Worm (Caenorhabditis elegans): ENCODE measurements around the gene dot-1.2.

Gene dot-1.2

DNA sequence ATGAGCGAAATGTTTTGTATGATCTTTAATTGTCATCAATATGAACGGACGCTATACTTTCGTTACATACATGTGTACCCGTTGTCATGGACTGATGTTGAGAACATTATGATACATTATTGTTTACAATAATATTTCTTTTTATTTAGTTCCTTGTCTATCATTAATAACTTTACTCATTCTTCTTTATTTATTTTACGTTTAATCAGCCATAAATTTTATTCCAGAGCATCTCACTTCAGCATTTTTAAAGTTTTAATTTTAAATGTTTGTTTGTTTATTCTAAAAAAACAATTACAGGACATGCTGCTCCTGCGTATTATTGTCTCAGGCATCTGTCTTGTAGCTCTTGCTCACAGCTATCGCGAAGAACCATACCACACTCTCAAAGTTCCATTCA lies 25.8 kb downstream of the dot-1.2 start, which contains the start of gene F54F7.2:
TSS of gene F54F7.2 (plus strand) at position 301 of the 400 bp plus-strand sequence.
- TF ChIP-seq let-607 (tag; optimal IDR thresholded peaks at IDR 0.05) (no peak), F49E8.2 (tag; optimal IDR thresholded peaks at IDR 0.05; ENCODE audit: insufficient read depth) (no peak)

DNA sequence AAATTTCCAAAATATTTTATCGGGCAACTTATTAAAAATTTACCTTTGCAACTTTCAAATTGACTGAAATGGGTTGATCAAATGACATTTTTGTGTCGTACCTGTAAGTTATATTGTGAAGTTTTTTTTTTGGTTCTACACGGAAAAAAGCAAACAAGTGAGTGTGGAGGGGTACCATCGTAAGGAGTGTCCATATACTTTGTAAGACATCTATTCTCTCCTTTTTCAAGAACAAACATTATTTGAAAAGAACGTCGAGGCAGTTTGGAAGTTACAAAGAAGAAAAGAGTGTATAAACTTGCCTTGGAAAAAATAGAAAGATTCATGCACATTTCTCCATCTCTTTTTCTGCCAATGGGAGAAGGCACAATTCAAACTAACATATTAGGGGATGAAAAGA lies 31.8 kb downstream of the dot-1.2 start, which contains the start of gene taf-7.1:
TSS of gene taf-7.1 (minus strand) at position 101 of the 400 bp plus-strand sequence.
- TF ChIP-seq him-1 (tag; optimal IDR thresholded peaks at IDR 0.05) = no peak
- TF ChIP-seq ama-1 (optimal IDR thresholded peaks at IDR 0.05) = no peak
- TF ChIP-seq ama-1 (GFP tag; optimal IDR thresholded peaks at IDR 0.05) = no peak
- TF ChIP-seq athp-1 (tag; optimal IDR thresholded peaks at IDR 0.05) = no peak
- TF ChIP-seq hmg-1.2 (GFP tag; IDR thresholded peaks at IDR 0.05) = no peak
- no peak for TF ChIP-seq die-1 (tag; optimal IDR thresholded peaks at IDR 0.05)
- no peak for TF ChIP-seq egl-18 (GFP tag; IDR thresholded peaks at IDR 0.05)
- no peak for TF ChIP-seq unc-62 (GFP tag; optimal IDR thresholded peaks at IDR 0.05)
- TF ChIP-seq aptf-2 (GFP tag; conservative IDR thresholded peaks at IDR 0.05) = no peak
- TF ChIP-seq Y53G8AR.9 (GFP tag; conservative IDR thresholded peaks at IDR 0.05) = no peak
- TF ChIP-seq ztf-25 (GFP tag; IDR thresholded peaks at IDR 0.05) = no peak
- no peak for TF ChIP-seq ets-4 (GFP tag; optimal IDR thresholded peaks at IDR 0.05)
- TF ChIP-seq tlf-1 (GFP tag; optimal IDR thresholded peaks at IDR 0.05) = no peak
- no peak for TF ChIP-seq nhr-179 (tag; optimal IDR thresholded peaks at IDR 0.05)
- no peak for TF ChIP-seq Y79H2A.3 (GFP tag; conservative IDR thresholded peaks at IDR 0.05)
- no peak for TF ChIP-seq snpc-1.3 (tag; optimal IDR thresholded peaks at IDR 0.05; ENCODE audit: insufficient read depth)

DNA sequence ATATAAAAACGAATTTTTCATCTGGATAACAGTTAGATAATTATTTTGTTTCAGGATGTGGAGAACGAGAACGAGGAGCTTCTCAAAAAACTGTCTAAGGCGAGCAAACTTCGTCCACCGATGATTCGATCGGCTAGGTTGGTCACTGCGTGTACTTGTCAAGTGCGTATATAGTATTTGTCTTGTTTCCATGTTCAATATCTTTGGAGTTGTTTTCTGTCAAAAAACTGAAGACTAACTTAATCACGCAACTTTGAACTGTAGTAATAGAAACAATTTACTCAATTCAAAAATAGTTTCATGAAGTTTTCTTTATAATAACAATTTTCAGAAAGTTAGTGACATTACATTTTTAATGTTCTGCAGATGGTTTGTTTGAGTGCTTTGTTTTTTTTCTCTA lies 40.5 kb downstream of the dot-1.2 start:
- TF ChIP-seq tbx-9 (tag; optimal IDR thresholded peaks at IDR 0.05; ENCODE audit: borderline replicate concordance) = no peak
- no peak for TF ChIP-seq rec-8 (tag; optimal IDR thresholded peaks at IDR 0.05)
- no peak for TF ChIP-seq ZK185.1 (tag; optimal IDR thresholded peaks at IDR 0.05; ENCODE audit: poor library complexity, severe bottlenecking)
- no peak for TF ChIP-seq ceh-91 (GFP tag; IDR thresholded peaks at IDR 0.05)
- TF ChIP-seq lsy-27 (tag; optimal IDR thresholded peaks at IDR 0.05; ENCODE audit: borderline replicate concordance, insufficient read depth) = no peak
- no peak for TF ChIP-seq B0336.3 (GFP tag; IDR thresholded peaks at IDR 0.05)
- no peak for TF ChIP-seq tbp1 (GFP tag; optimal IDR thresholded peaks at IDR 0.05)
- TF ChIP-seq ama-1 (optimal IDR thresholded peaks at IDR 0.05) = no peak
- no peak for TF ChIP-seq ama-1 (GFP tag; optimal IDR thresholded peaks at IDR 0.05)
- TF ChIP-seq zim-3 (tag; optimal IDR thresholded peaks at IDR 0.05) = no peak
- TF ChIP-seq ztf-25 (GFP tag; IDR thresholded peaks at IDR 0.05) = no peak
- TF ChIP-seq nhr-90 (tag; optimal IDR thresholded peaks at IDR 0.05) = no peak
- no peak for TF ChIP-seq tlf-1 (GFP tag; optimal IDR thresholded peaks at IDR 0.05)
- no peak for TF ChIP-seq snpc-1.3 (tag; optimal IDR thresholded peaks at IDR 0.05; ENCODE audit: insufficient read depth)
- TF ChIP-seq gei-17 (GFP tag; optimal IDR thresholded peaks at IDR 0.05) = no peak

ce11 chrX:11827528-11827927 lies 41.6 kb downstream of the dot-1.2 start:
- TF ChIP-seq F37B4.10 (GFP tag; IDR thresholded peaks at IDR 0.05) (no peak), aptf-2 (GFP tag; conservative IDR thresholded peaks at IDR 0.05) (no peak), hsf-1 (GFP tag; IDR thresholded peaks at IDR 0.05) (no peak)

- TF ChIP-seq ets-4 (GFP tag; optimal IDR thresholded peaks at IDR 0.05) (no peak), hrde-1 (tag; optimal IDR thresholded peaks at IDR 0.05; ENCODE audit: borderline replicate concordance) (no peak), ztf-18 (tag; optimal IDR thresholded peaks at IDR 0.05) (no peak), bed-1 (GFP tag; IDR thresholded peaks at IDR 0.05) (no peak), akir-1 (GFP tag; optimal IDR thresholded peaks at IDR 0.05) (no peak), ccch-3 (GFP tag; optimal IDR thresholded peaks at IDR 0.05) (no peak), snpc-1.3 (tag; optimal IDR thresholded peaks at IDR 0.05; ENCODE audit: insufficient read depth) (no peak), dpl-1 (GFP tag; optimal IDR thresholded peaks at IDR 0.05) (no peak), ZK185.1 (tag; optimal IDR thresholded peaks at IDR 0.05; ENCODE audit: poor library complexity, severe bottlenecking) (no peak), ceh-100 (GFP tag; IDR thresholded peaks at IDR 0.05) (no peak), lir-1 (GFP tag; conservative IDR thresholded peaks at IDR 0.05) (no peak), attf-5 (GFP tag; optimal IDR thresholded peaks at IDR 0.05) (no peak), B0035.1 (tag; optimal IDR thresholded peaks at IDR 0.05) (no peak), egl-44 (GFP tag; IDR thresholded peaks at IDR 0.05) (no peak), chd-7 (tag; optimal IDR thresholded peaks at IDR 0.05) (no peak)
Measured at ce11 chrX:11826892-11827291, 42.3 kb downstream of the dot-1.2 start.
